Worm (Caenorhabditis elegans) whole organism, midembryonic: ENCODE measurements around the gene dgn-2.

Experiments used
- T22C8.4 ChIP-seq: fragments of 200-800 bp; sonication (Bioruptor generic); IDR thresholded peaks from 2 replicates; pipeline ENCODE4 v1.3.6; 2022; ENCODE audit warnings: missing genetic modification characterization, missing compliant biosample characterization
- cog-1 ChIP-seq: sonication (generic microtip); optimal IDR thresholded peaks from 2 replicates; lab custom pipeline; 2016; ENCODE audit warnings: missing genetic modification characterization, missing compliant biosample characterization
- flt-1 ChIP-seq: fragments of 200-800 bp; sonication (Bioruptor generic); IDR thresholded peaks from 2 replicates; pipeline ENCODE4 v1.3.6; 2022; ENCODE audit warnings: missing genetic modification characterization, missing compliant biosample characterization
- klf-2 ChIP-seq: fragments of 200-800 bp; sonication (Bioruptor generic); conservative IDR thresholded peaks from 2 replicates; pipeline ENCODE4 v1.3.6; 2022; ENCODE audit warnings: missing genetic modification reagents, missing genetic modification characterization, missing compliant biosample characterization
- med-1 ChIP-seq: sonication (generic microtip); optimal IDR thresholded peaks from 2 replicates; lab custom pipeline; 2017; ENCODE audit warnings: missing genetic modification characterization, mild to moderate bottlenecking, missing compliant biosample characterization, antibody characterized with exemption, missing genetic modification reagents; ENCODE audit not compliant: insufficient read depth
- ref-1 ChIP-seq: fragments of 200-800 bp; sonication (Bioruptor generic); conservative IDR thresholded peaks from 2 replicates; pipeline ENCODE4 v1.3.6; 2022; ENCODE audit warnings: missing genetic modification reagents, missing genetic modification characterization, missing compliant biosample characterization
- tab-1 ChIP-seq: fragments of 200-800 bp; sonication (Bioruptor generic); IDR thresholded peaks from 2 replicates; pipeline ENCODE4 v1.3.6; 2022; ENCODE audit warnings: missing genetic modification characterization, missing compliant biosample characterization
- ztf-23 ChIP-seq: fragments of 200-800 bp; sonication (Bioruptor generic); IDR thresholded peaks from 2 replicates; pipeline ENCODE4 v1.3.6; 2022; ENCODE audit warnings: missing genetic modification reagents, missing genetic modification characterization, missing compliant biosample characterization
- ztf-29 ChIP-seq: fragments of 200-800 bp; sonication (Bioruptor generic); IDR thresholded peaks from 2 replicates; pipeline ENCODE4 v1.3.6; 2022; ENCODE audit warnings: missing genetic modification reagents, missing genetic modification characterization, missing compliant biosample characterization

Gene dgn-2

DNA sequence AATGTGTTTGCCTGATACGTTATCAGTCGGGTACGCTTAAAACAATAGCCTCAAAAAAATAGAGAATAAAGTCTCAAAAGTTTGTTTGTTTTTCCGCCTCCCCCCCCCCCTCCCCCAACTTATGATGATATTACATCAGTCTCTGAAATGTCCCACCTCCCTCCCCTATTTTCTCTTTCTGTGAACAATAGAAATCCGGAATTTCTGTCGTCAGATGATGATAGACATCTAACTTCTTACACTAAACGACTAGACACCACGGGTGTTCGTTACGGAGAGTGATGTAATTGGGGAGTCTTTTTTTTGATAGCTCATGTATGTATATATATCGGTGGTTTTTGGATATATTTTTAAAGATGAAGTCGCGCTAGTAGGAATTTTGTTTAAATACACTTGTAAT is 27.1 kb upstream of the dgn-2 start:
- TF ChIP-seq med-1 (no peak), T22C8.4 (GFP tag; lab: Robert Waterston, UW) (no peak), ztf-23 (no peak), klf-2 (no peak)

- TF ChIP-seq ref-1, result no peak
- TF ChIP-seq ztf-29 (GFP tag; lab: Robert Waterston, UW), result no peak
- no peak for TF ChIP-seq klf-2
- no peak for TF ChIP-seq med-1
These were observed 26.6 kb upstream of the dgn-2 start, which contains the start of gene F56C3.9 for ce11 chrX:1393891-1394290. TSS of gene F56C3.9 (minus strand) at chrX:1393991.

- TF ChIP-seq ztf-23 (no peak), cog-1 (peak; percentile 40), tab-1 (no peak)
These were observed 22.2 kb upstream of the dgn-2 start for ce11 chrX:1389382-1389983.

DNA sequence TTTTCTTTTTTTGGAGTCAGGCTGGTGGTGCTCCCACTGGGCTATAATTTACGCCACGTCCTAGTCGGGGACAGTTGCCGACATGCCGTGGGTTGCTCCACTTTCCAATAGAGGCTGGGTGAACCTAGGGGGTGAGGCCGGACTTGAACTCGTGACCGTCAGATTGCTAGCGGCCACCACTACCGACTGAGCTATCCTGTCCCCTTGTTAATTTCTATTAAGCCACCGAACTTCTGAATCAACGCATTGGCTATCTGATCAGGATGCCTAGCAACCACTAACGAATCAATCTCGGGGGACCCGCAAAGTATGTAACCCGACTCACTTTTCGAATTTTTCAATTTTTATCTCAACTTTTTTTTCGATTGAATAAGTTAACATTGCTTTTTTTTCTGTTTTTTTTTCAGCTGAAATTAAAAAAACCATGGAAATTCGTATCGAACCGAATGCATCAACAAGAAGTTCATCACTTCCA is 19.6 kb upstream of the dgn-2 start, which contains the start of gene F56C3.1:
Gene F56C3.1, plus strand, starts transcription at position 425 of the 475 bp plus-strand sequence.
- TF ChIP-seq ztf-29 (GFP tag; lab: Robert Waterston, UW), result no peak
- TF ChIP-seq tab-1, result no peak
- no peak for TF ChIP-seq klf-2
- TF ChIP-seq med-1, result no peak
- TF ChIP-seq flt-1 (GFP tag; lab: Robert Waterston, UW), result no peak
- no peak for TF ChIP-seq T22C8.4 (GFP tag; lab: Robert Waterston, UW)
- no peak for TF ChIP-seq cog-1
- no peak for TF ChIP-seq ref-1
- no peak for TF ChIP-seq ztf-23

DNA sequence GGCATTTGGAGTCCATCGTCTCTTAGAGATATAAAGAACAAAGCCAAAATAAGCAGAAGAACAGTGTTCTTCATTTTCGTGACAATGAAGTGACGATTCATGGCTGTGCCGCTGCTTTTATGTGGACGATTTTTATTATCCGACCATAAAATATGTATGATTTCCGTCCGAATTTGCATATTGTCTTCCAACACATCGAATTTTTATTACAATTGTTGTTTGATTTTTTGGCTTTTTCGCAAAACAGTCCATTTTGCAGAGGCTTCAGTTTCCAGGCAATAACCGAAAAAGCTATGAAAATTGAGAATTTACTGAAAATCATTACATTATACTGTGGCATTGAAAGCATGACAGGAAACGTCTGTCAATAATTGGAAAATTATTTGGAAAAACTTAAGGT is 17.2 kb upstream of the dgn-2 start, which contains the start of gene F56C3.8:
Gene F56C3.8, minus strand, starts transcription at position 101 of the 400 bp plus-strand sequence.
- TF ChIP-seq flt-1 (GFP tag; lab: Robert Waterston, UW) (no peak), klf-2 (no peak), cog-1 (no peak), med-1 (no peak), T22C8.4 (GFP tag; lab: Robert Waterston, UW) (no peak), tab-1 (no peak), ztf-23 (no peak), ztf-29 (GFP tag; lab: Robert Waterston, UW) (no peak), ref-1 (no peak)

ce11 chrX:1383546-1383945 is 16.2 kb upstream of the dgn-2 start:
- TF ChIP-seq ztf-29 (GFP tag; lab: Robert Waterston, UW), result no peak

DNA sequence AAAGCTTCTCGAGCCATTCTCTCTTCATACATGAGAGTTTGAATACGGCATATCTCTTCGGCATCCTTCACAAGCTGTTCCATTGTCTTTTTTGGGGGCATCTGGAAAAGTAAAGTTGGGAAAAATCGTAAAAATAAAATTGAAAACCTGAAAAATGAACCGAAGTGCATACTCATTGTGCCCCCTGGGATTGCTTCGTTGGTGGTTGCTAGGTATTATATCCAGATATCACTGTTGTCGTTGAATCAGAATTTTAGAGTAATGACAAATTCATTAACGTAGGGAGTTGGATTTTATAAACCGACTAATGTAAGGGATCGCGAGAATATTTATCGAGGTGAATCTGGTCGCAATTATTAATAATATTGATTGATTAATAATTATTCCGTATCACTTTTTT is 14.2 kb upstream of the dgn-2 start, which contains the start of gene F56C3.10:
Gene F56C3.10, minus strand, starts transcription at position 101 of the 400 bp plus-strand sequence.
- no peak for TF ChIP-seq ztf-29 (GFP tag; lab: Robert Waterston, UW)
- no peak for TF ChIP-seq tab-1

ce11 chrX:1379391-1379790 is 12.1 kb upstream of the dgn-2 start:
- peak; percentile 91 for TF ChIP-seq ztf-29 (GFP tag; lab: Robert Waterston, UW)
- TF ChIP-seq tab-1, result peak; percentile 94
- TF ChIP-seq ztf-23, result peak; percentile 93
- TF ChIP-seq flt-1 (GFP tag; lab: Robert Waterston, UW), result peak; percentile 94
- TF ChIP-seq cog-1, result peak; percentile 81
- TF ChIP-seq klf-2, result peak; percentile 92
- TF ChIP-seq med-1, result peak; percentile 59
- peak; percentile 86 for TF ChIP-seq ref-1
- TF ChIP-seq T22C8.4 (GFP tag; lab: Robert Waterston, UW), result peak; percentile 91

DNA sequence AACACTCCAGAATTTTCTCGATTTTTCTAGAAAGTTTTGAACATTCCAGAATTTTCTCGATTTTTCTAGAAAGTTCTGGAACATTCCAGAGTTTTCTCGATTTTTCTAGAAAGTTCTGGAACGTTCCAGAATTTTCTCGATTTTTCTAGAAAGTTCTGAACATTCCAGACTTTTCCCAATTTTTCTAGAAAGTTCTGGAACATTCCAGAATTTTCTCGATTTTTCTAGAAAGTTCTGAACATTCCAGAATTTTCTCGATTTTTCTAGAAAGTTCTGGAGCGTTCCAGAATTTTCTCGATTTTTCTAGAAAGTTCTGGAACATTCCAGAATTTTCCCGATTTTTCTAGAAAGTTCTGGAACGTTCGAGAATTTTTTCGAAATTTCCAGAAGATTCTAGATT is 7.8 kb upstream of the dgn-2 start:
- TF ChIP-seq klf-2, result 0 out of 2 replicates have a peak, but pooled peaks have one; percentile 26
- TF ChIP-seq T22C8.4 (GFP tag; lab: Robert Waterston, UW), result 0 out of 2 replicates have a peak, but pooled peaks have one; percentile 29
- TF ChIP-seq ztf-23, result 0 out of 2 replicates have a peak, but pooled peaks have one; percentile 51
- peak; percentile 83 for TF ChIP-seq tab-1
- peak; percentile 75 for TF ChIP-seq ref-1
- TF ChIP-seq flt-1 (GFP tag; lab: Robert Waterston, UW), result peak; percentile 98

ce11 chrX:1372464-1372863 is 5.1 kb upstream of the dgn-2 start:
- no peak for TF ChIP-seq tab-1

DNA sequence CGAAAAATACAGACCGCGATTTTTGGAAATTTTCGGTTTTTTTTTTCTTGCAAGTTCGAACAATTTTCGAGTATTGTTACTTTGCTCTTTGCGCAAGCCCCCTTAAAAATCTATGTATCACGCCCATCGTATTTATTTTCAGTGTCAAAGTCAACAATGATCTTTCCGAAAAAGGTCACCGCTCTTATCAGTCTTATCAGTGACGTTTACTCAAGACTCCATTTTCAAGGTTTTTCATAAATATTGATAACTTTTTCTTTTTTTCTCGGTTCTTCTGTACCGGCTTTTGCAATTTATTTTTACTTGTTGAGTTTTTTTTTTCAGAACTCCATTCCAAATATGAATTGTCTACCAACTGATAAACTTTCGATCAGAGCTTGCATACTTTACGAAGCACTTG is 4.4 kb upstream of the dgn-2 start, which contains the start of gene fbxa-190:
Gene fbxa-190, plus strand, starts transcription at position 325 of the 400 bp plus-strand sequence.
- no peak for TF ChIP-seq cog-1

ce11 chrX:1370736-1371281 is 3.5 kb upstream of the dgn-2 start, which contains the start of gene F56C3.7:
TSS of gene F56C3.7 (minus strand) at chrX:1370786.
- TF ChIP-seq ztf-23, result no peak
- no peak for TF ChIP-seq ref-1
- TF ChIP-seq cog-1, result no peak
- TF ChIP-seq T22C8.4 (GFP tag; lab: Robert Waterston, UW), result no peak
- TF ChIP-seq ztf-29 (GFP tag; lab: Robert Waterston, UW), result no peak
- no peak for TF ChIP-seq tab-1
- no peak for TF ChIP-seq med-1
- TF ChIP-seq flt-1 (GFP tag; lab: Robert Waterston, UW), result no peak
- TF ChIP-seq klf-2, result no peak
